Worm (Caenorhabditis elegans): Measurements from ENCODE around the gene zen-4.

- no peak for TF ChIP-seq W03F9.2 (tag; optimal IDR thresholded peaks at IDR 0.05)
- TF ChIP-seq him-1 (tag; optimal IDR thresholded peaks at IDR 0.05), result no peak
- TF ChIP-seq dao-5 (tag; optimal IDR thresholded peaks at IDR 0.05), result no peak
Observed at ce11 chrIV:6165787-6166186, 47.8 kb downstream of the zen-4 start.

Measured in whole organism, L4/young adult.